Worm (Caenorhabditis elegans): ENCODE measurements around the gene cest-16.

- no peak for TF ChIP-seq T22C8.4 (GFP tag; IDR thresholded peaks at IDR 0.05)
- no peak for TF ChIP-seq tab-1 (GFP tag; IDR thresholded peaks at IDR 0.05)
- 0 out of 2 replicates have a peak, but pooled peaks have one; percentile 25 for TF ChIP-seq ztf-29 (GFP tag; IDR thresholded peaks at IDR 0.05)
- no peak for TF ChIP-seq cog-1 (tag; optimal IDR thresholded peaks at IDR 0.05)
- TF ChIP-seq ztf-23 (GFP tag; IDR thresholded peaks at IDR 0.05), result no peak
- no peak for TF ChIP-seq ref-1 (GFP tag; conservative IDR thresholded peaks at IDR 0.05)
- TF ChIP-seq med-1 (GFP tag; optimal IDR thresholded peaks at IDR 0.05; ENCODE audit: insufficient read depth), result no peak
- no peak for TF ChIP-seq flt-1 (GFP tag; IDR thresholded peaks at IDR 0.05)
Observed at ce11 chrX:6258409-6258808, 41.3 kb upstream of the cest-16 start.
